Worm (Caenorhabditis elegans) whole organism, L3 larva: ENCODE measurements around the gene ZK1320.2.
A peak's percentile ranks its signal among the peaks of the same experiment; 100 is the strongest.

Experiments
- aly-2 ChIP-seq: fragments of 150-350 bp; optimal IDR thresholded peaks from 2 replicates; lab custom pipeline; 2014; ENCODE audit warnings: missing biosample characterization, missing genetic modification characterization
- ama-1 ChIP-seq: fragments of 150-350 bp; optimal IDR thresholded peaks from 2 replicates; lab custom pipeline; 2018
- ceh-16 ChIP-seq: sonication (generic microtip); optimal IDR thresholded peaks from 2 replicates; lab custom pipeline; 2017; ENCODE audit warnings: missing biosample characterization, missing genetic modification characterization
- ceh-28 ChIP-seq: fragments of 150-350 bp; optimal IDR thresholded peaks from 2 replicates; lab custom pipeline; 2014; ENCODE audit warnings: missing biosample characterization, missing genetic modification reagents, missing genetic modification characterization
- daf-12 ChIP-seq: fragments of 150-350 bp; optimal IDR thresholded peaks from 2 replicates; lab custom pipeline; 2014; ENCODE audit warnings: missing biosample characterization, missing genetic modification reagents, missing genetic modification characterization
- egl-27 ChIP-seq: sonication (generic microtip); optimal IDR thresholded peaks from 4 replicates; lab custom pipeline; 2017; ENCODE audit warnings: missing biosample characterization, missing genetic modification reagents, missing genetic modification characterization
- egl-5 ChIP-seq: fragments of 150-350 bp; optimal IDR thresholded peaks from 2 replicates; lab custom pipeline; 2017; ENCODE audit warnings: missing biosample characterization, missing genetic modification reagents, missing genetic modification characterization, inconsistent platforms
- elt-2 ChIP-seq: sonication (generic microtip); optimal IDR thresholded peaks from 2 replicates; lab custom pipeline; 2016; ENCODE audit warnings: missing genetic modification reagents, mild to moderate bottlenecking, missing genetic modification characterization, missing compliant biosample characterization
- elt-3 ChIP-seq, 3 experiments: fragments of 150-350 bp in 1 of 3; sonication (generic microtip) in 2 of 3; optimal IDR thresholded peaks; 2 replicates in 2 of 3; 4 replicates in 1 of 3; lab custom pipeline; 2014 to 2017; ENCODE audit warnings: missing biosample characterization in 3 of 3, missing genetic modification characterization in 3 of 3
- eor-1 ChIP-seq, 2 experiments: fragments of 150-350 bp; optimal IDR thresholded peaks; 2 replicates each; lab custom pipeline; 2014 to 2018; ENCODE audit warnings: missing biosample characterization in 2 of 2, missing genetic modification characterization in 2 of 2
- fkh-2 ChIP-seq: fragments of 150-350 bp; optimal IDR thresholded peaks from 2 replicates; lab custom pipeline; 2014; ENCODE audit warnings: missing biosample characterization, missing genetic modification reagents, missing genetic modification characterization
- fos-1 ChIP-seq: fragments of 150-350 bp; optimal IDR thresholded peaks from 2 replicates; lab custom pipeline; 2014; ENCODE audit warnings: missing biosample characterization, missing genetic modification characterization
- hmg-11 ChIP-seq: sonication (generic microtip); optimal IDR thresholded peaks from 2 replicates; lab custom pipeline; 2016; ENCODE audit warnings: missing genetic modification characterization, missing compliant biosample characterization
- lin-15B ChIP-seq: fragments of 150-350 bp; optimal IDR thresholded peaks from 2 replicates; lab custom pipeline; 2014; ENCODE audit warnings: missing biosample characterization, missing genetic modification characterization
- lin-39 ChIP-seq: fragments of 150-350 bp; optimal IDR thresholded peaks from 2 replicates; lab custom pipeline; 2018; ENCODE audit warnings: missing biosample characterization, missing genetic modification reagents, missing genetic modification characterization
- lsy-12 ChIP-seq: sonication (generic microtip); optimal IDR thresholded peaks from 2 replicates; lab custom pipeline; 2016; ENCODE audit warnings: mild to moderate bottlenecking, missing genetic modification characterization, missing compliant biosample characterization
- mml-1 ChIP-seq: fragments of 150-350 bp; sonication (generic microtip); optimal IDR thresholded peaks from 3 replicates; lab custom pipeline; 2014; ENCODE audit warnings: missing biosample characterization, missing genetic modification characterization
- nfya-1 ChIP-seq: sonication (generic microtip); optimal IDR thresholded peaks from 2 replicates; lab custom pipeline; 2017; ENCODE audit warnings: missing genetic modification characterization, mild to moderate bottlenecking, missing compliant biosample characterization, antibody characterized with exemption, moderate library complexity; ENCODE audit not compliant: insufficient read depth
- nhr-12 ChIP-seq: fragments of 150-350 bp; optimal IDR thresholded peaks from 2 replicates; lab custom pipeline; 2014; ENCODE audit warnings: missing biosample characterization, missing genetic modification characterization
- nhr-23 ChIP-seq: fragments of 150-350 bp; optimal IDR thresholded peaks from 2 replicates; lab custom pipeline; 2014; ENCODE audit warnings: missing biosample characterization, missing genetic modification reagents, missing genetic modification characterization
- nhr-237 ChIP-seq: fragments of 150-350 bp; optimal IDR thresholded peaks from 2 replicates; lab custom pipeline; 2014; ENCODE audit warnings: missing biosample characterization, missing genetic modification characterization
- nhr-25 ChIP-seq: sonication (generic microtip); optimal IDR thresholded peaks from 2 replicates; lab custom pipeline; 2017; ENCODE audit warnings: missing biosample characterization, missing genetic modification characterization
- nhr-43 ChIP-seq: sonication (generic microtip); optimal IDR thresholded peaks from 2 replicates; lab custom pipeline; 2016; ENCODE audit warnings: mild to moderate bottlenecking, missing genetic modification characterization, missing compliant biosample characterization; ENCODE audit not compliant: poor library complexity, severe bottlenecking
- nhr-67 ChIP-seq: fragments of 150-350 bp; optimal IDR thresholded peaks from 2 replicates; lab custom pipeline; 2014; ENCODE audit warnings: missing biosample characterization, missing genetic modification characterization
- nhr-77 ChIP-seq: fragments of 150-350 bp; optimal IDR thresholded peaks from 2 replicates; lab custom pipeline; 2014; ENCODE audit warnings: missing biosample characterization, missing genetic modification characterization
- pha-4 ChIP-seq: fragments of 150-350 bp; optimal IDR thresholded peaks from 2 replicates; lab custom pipeline; 2014; ENCODE audit warnings: missing biosample characterization, missing genetic modification reagents, missing genetic modification characterization
- skn-1 ChIP-seq: fragments of 150-350 bp; optimal IDR thresholded peaks from 2 replicates; lab custom pipeline; 2014; ENCODE audit warnings: missing biosample characterization, missing genetic modification characterization
- snpc-4 ChIP-seq: fragments of 150-350 bp; optimal IDR thresholded peaks from 2 replicates; lab custom pipeline; 2014; ENCODE audit warnings: missing biosample characterization, missing genetic modification characterization
- tbx-2 ChIP-seq: sonication (generic microtip); optimal IDR thresholded peaks from 2 replicates; lab custom pipeline; 2016; ENCODE audit warnings: mild to moderate bottlenecking, missing genetic modification characterization, missing compliant biosample characterization
- unc-39 ChIP-seq: sonication (generic microtip); optimal IDR thresholded peaks from 4 replicates; lab custom pipeline; 2017; ENCODE audit warnings: missing biosample characterization, missing genetic modification characterization
- unc-62 ChIP-seq: fragments of 150-350 bp; sonication (generic microtip); optimal IDR thresholded peaks from 4 replicates; lab custom pipeline; 2014; ENCODE audit warnings: missing biosample characterization, missing genetic modification reagents, missing genetic modification characterization
- zag-1 ChIP-seq: fragments of 150-350 bp; optimal IDR thresholded peaks from 2 replicates; lab custom pipeline; 2014; ENCODE audit warnings: missing biosample characterization, missing genetic modification characterization
- ztf-4 ChIP-seq: fragments of 150-350 bp; optimal IDR thresholded peaks from 2 replicates; lab custom pipeline; 2014; ENCODE audit warnings: missing biosample characterization, missing genetic modification characterization

ZK1320.2 gene

ce11 chrII:9668959-9669358 is 10.2 kb upstream of the ZK1320.2 start, which contains the start of gene taf-8 (continued):
- TF ChIP-seq fkh-2 (tag; lab: Kevin White, UChicago) (no peak), zag-1 (tag; lab: Kevin White, UChicago) (no peak), ceh-16 (tag; lab: Kevin White, UChicago) (no peak), elt-3 (tag; optimal IDR thresholded peaks at IDR 0.05; lab: Kevin White, UChicago) (no peak), skn-1 (tag; lab: Kevin White, UChicago) (no peak), daf-12 (tag; lab: Kevin White, UChicago) (no peak), lsy-12 (tag; lab: Kevin White, UChicago) (no peak), fos-1 (tag; lab: Kevin White, UChicago) (no peak)

- TF ChIP-seq snpc-4 (tag; lab: Kevin White, UChicago) (no peak), eor-1 (tag; optimal IDR thresholded peaks at IDR 0.05; lab: Kevin White, UChicago) (no peak), aly-2 (tag; lab: Kevin White, UChicago) (no peak), pha-4 (tag; lab: Kevin White, UChicago) (peak; percentile 19), nhr-23 (tag; lab: Kevin White, UChicago) (no peak), nhr-237 (tag; lab: Kevin White, UChicago) (no peak), unc-39 (tag; lab: Kevin White, UChicago) (no peak), hmg-11 (tag; lab: Kevin White, UChicago) (no peak), elt-2 (no peak), nfya-1 (peak; percentile 34), mml-1 (no peak)
- TF ChIP-seq, all 47 proteins: peak for 2
These were observed 8.6 kb upstream of the ZK1320.2 start, which contains the start of gene ZK1320.11 for ce11 chrII:9667382-9667781. ZK1320.11 (plus strand) TSS chrII:9667624.

ce11 chrII:9665577-9665976 is 6.8 kb upstream of the ZK1320.2 start, which contains the start of gene ZK1320.5:
ZK1320.5 (minus strand) TSS chrII:9665677.
- TF ChIP-seq egl-27 (tag; lab: Kevin White, UChicago) (no peak), lin-39 (no peak), tbx-2 (no peak), ama-1 (lab: Kevin White, UChicago) (no peak)
- TF ChIP-seq, all 47 proteins: peak for 0

- TF ChIP-seq egl-5 (tag; lab: Kevin White, UChicago) (no peak), zag-1 (tag; lab: Kevin White, UChicago) (no peak), mml-1 (no peak), nhr-67 (tag; lab: Kevin White, UChicago) (no peak), nhr-237 (tag; lab: Kevin White, UChicago) (no peak), tbx-2 (no peak), pha-4 (tag; lab: Kevin White, UChicago) (no peak)
- TF ChIP-seq, all 47 proteins: peak for 0
These were observed 4.0 kb upstream of the ZK1320.2 start, which contains the start of gene cyp-13A10 for ce11 chrII:9662797-9663196. cyp-13A10 (minus strand) TSS chrII:9662884.

ce11 chrII:9662160-9662559 is 3.4 kb upstream of the ZK1320.2 start:
- TF ChIP-seq eor-1 (tag; optimal IDR thresholded peaks at IDR 0.05; lab: Kevin White, UChicago) (no peak), ceh-28 (tag; lab: Kevin White, UChicago) (no peak), nhr-43 (tag; lab: Kevin White, UChicago) (no peak), nhr-25 (tag; lab: Kevin White, UChicago) (no peak), lsy-12 (tag; lab: Kevin White, UChicago) (no peak), fos-1 (tag; lab: Kevin White, UChicago) (no peak), pha-4 (tag; lab: Kevin White, UChicago) (no peak), lin-15B (tag; lab: Kevin White, UChicago) (no peak), nhr-237 (tag; lab: Kevin White, UChicago) (no peak), nhr-67 (tag; lab: Kevin White, UChicago) (no peak), hmg-11 (tag; lab: Kevin White, UChicago) (no peak), unc-62 (GFP tag; lab: Kevin White, UChicago) (no peak), egl-5 (tag; lab: Kevin White, UChicago) (no peak), skn-1 (tag; lab: Kevin White, UChicago) (no peak), ztf-4 (no peak), nhr-77 (tag; lab: Kevin White, UChicago) (no peak), elt-2 (no peak), nhr-12 (tag; lab: Kevin White, UChicago) (no peak)
- TF ChIP-seq, all 47 proteins: peak for 0
